Fruit fly (Drosophila melanogaster): ENCODE measurements around the gene CG17746.

The CG17746 gene

dm6 chr3L:3194059-3194458, 45.3 kb downstream of the CG17746 start (continued):
- TF ChIP-seq pdm3 (GFP tag; optimal IDR thresholded peaks at IDR 0.05) (peak; percentile 97), CG6854 (GFP tag; optimal IDR thresholded peaks at IDR 0.05) (peak; percentile 74), CG34406 (GFP tag; optimal IDR thresholded peaks at IDR 0.05) (peak; percentile 98), topi (GFP tag; optimal IDR thresholded peaks at IDR 0.05) (peak; percentile 96), CG6163 (GFP tag; IDR thresholded peaks at IDR 0.05) (peak; percentile 99), CG8632 (GFP tag; optimal IDR thresholded peaks at IDR 0.05) (peak; percentile 97), spab (GFP tag; optimal IDR thresholded peaks at IDR 0.05) (peak; percentile 86), CG6276 (GFP tag; optimal IDR thresholded peaks at IDR 0.05) (peak; percentile 98), Lpt (GFP tag; optimal IDR thresholded peaks at IDR 0.05) (peak; percentile 96), CG32006 (GFP tag; optimal IDR thresholded peaks at IDR 0.05) (peak; percentile 99), vri (GFP tag; optimal IDR thresholded peaks at IDR 0.05) (peak; percentile 94), Smox (GFP tag; optimal IDR thresholded peaks at IDR 0.05) (peak; percentile 93), net (GFP tag; optimal IDR thresholded peaks at IDR 0.05) (peak; percentile 98), OdsH (GFP tag; optimal IDR thresholded peaks at IDR 0.05) (peak; percentile 98), fd59A (GFP tag; optimal IDR thresholded peaks at IDR 0.05) (peak; percentile 80), CG15336 (GFP tag; IDR thresholded peaks at IDR 0.05) (peak; percentile 99), Gug (GFP tag; IDR thresholded peaks at IDR 0.05) (peak; percentile 98), ss (GFP tag; optimal IDR thresholded peaks at IDR 0.05) (peak; percentile 69 to 83), salr (GFP tag; optimal IDR thresholded peaks at IDR 0.05) (peak; percentile 89 to 97), CG9139 (GFP tag; optimal IDR thresholded peaks at IDR 0.05) (peak; percentile 85), CG8119 (GFP tag; IDR thresholded peaks at IDR 0.05) (peak; percentile 98), Eip93F (GFP tag; optimal IDR thresholded peaks at IDR 0.05) (peak; percentile 93), CG31627 (GFP tag; optimal IDR thresholded peaks at IDR 0.05) (peak; percentile 90), acj6 (GFP tag; optimal IDR thresholded peaks at IDR 0.05) (peak; percentile 97), cyc (GFP tag; optimal IDR thresholded peaks at IDR 0.05) (peak; percentile 95), CG3919 (GFP tag; optimal IDR thresholded peaks at IDR 0.05) (peak; percentile 98), Ets21C (GFP tag; optimal IDR thresholded peaks at IDR 0.05) (peak; percentile 82), CG6792 (GFP tag; optimal IDR thresholded peaks at IDR 0.05) (peak; percentile 95), Hr39 (GFP tag; optimal IDR thresholded peaks at IDR 0.05) (peak; percentile 92), svp (GFP tag) (peak; percentile 97), CG11762 (GFP tag; optimal IDR thresholded peaks at IDR 0.05; ENCODE audit: insufficient read depth) (peak; percentile 97), CG3032 (tag; optimal IDR thresholded peaks at IDR 0.05) (peak; percentile 91), Hr4 (GFP tag; optimal IDR thresholded peaks at IDR 0.05) (peak; percentile 96), CG4318 (GFP tag; optimal IDR thresholded peaks at IDR 0.05) (peak; percentile 94), eg (GFP tag; IDR thresholded peaks at IDR 0.05) (peak; percentile 99), Eip78C (GFP tag) (peak; percentile 98), CG11902 (GFP tag; optimal IDR thresholded peaks at IDR 0.05) (peak; percentile 93), lz (GFP tag; optimal IDR thresholded peaks at IDR 0.05) (peak; percentile 92), Sox14 (GFP tag; optimal IDR thresholded peaks at IDR 0.05) (peak; percentile 94), dac (GFP tag; optimal IDR thresholded peaks at IDR 0.05) (peak; percentile 95), Eip75B (GFP tag; optimal IDR thresholded peaks at IDR 0.05) (peak; percentile 96)

- TF ChIP-seq Eip78C (GFP tag), result peak; percentile 99
- peak; percentile 89 for TF ChIP-seq CG8319 (GFP tag; optimal IDR thresholded peaks at IDR 0.05)
- peak; percentile 82 for TF ChIP-seq CG8119 (GFP tag; IDR thresholded peaks at IDR 0.05)
- TF ChIP-seq CG11762 (GFP tag; optimal IDR thresholded peaks at IDR 0.05; ENCODE audit: insufficient read depth), result peak; percentile 82
- TF ChIP-seq CG6854 (GFP tag; optimal IDR thresholded peaks at IDR 0.05), result peak; percentile 100
- TF ChIP-seq lz (GFP tag; optimal IDR thresholded peaks at IDR 0.05), result peak; percentile 93
- peak; percentile 75 for TF ChIP-seq Hr39 (GFP tag; optimal IDR thresholded peaks at IDR 0.05)
- peak; percentile 53; the same call in 1 of the 2 replicates for TF ChIP-seq CG11294 (GFP tag; IDR thresholded peaks at IDR 0.05)
- TF ChIP-seq dac (GFP tag; optimal IDR thresholded peaks at IDR 0.05), result peak; percentile 68
- TF ChIP-seq CG6276 (GFP tag; optimal IDR thresholded peaks at IDR 0.05), result no peak
- TF ChIP-seq spab (GFP tag; optimal IDR thresholded peaks at IDR 0.05), result peak; percentile 79
- peak; percentile 92 for TF ChIP-seq topi (GFP tag; optimal IDR thresholded peaks at IDR 0.05)
- TF ChIP-seq fkh (GFP tag; optimal IDR thresholded peaks at IDR 0.05), result peak; percentile 82
- TF ChIP-seq fd85E (GFP tag; optimal IDR thresholded peaks at IDR 0.05), result peak; percentile 94
- TF ChIP-seq net (GFP tag; optimal IDR thresholded peaks at IDR 0.05), result peak; percentile 96
- TF ChIP-seq esn (GFP tag; optimal IDR thresholded peaks at IDR 0.05), result peak; percentile 97
- TF ChIP-seq CG4318 (GFP tag; optimal IDR thresholded peaks at IDR 0.05), result peak; percentile 34
- peak; percentile 34 for TF ChIP-seq CG11902 (GFP tag; optimal IDR thresholded peaks at IDR 0.05)
- TF ChIP-seq Sox14 (GFP tag; optimal IDR thresholded peaks at IDR 0.05), result peak; percentile 84
- peak; percentile 90 for TF ChIP-seq CG6792 (GFP tag; optimal IDR thresholded peaks at IDR 0.05)
- peak; percentile 88 for TF ChIP-seq pdm3 (GFP tag; optimal IDR thresholded peaks at IDR 0.05)
- peak; percentile 85 for TF ChIP-seq fd59A (GFP tag; optimal IDR thresholded peaks at IDR 0.05)
- TF ChIP-seq OdsH (GFP tag; optimal IDR thresholded peaks at IDR 0.05), result peak; percentile 84
- peak; percentile 89 for TF ChIP-seq CG1621 (tag; optimal IDR thresholded peaks at IDR 0.05)
- peak; percentile 3 to 90 for TF ChIP-seq salr (GFP tag; optimal IDR thresholded peaks at IDR 0.05)
- TF ChIP-seq dsx (GFP tag; optimal IDR thresholded peaks at IDR 0.05; ENCODE audit: poor library complexity, severe bottlenecking), result peak; percentile 77
- peak; percentile 68 for TF ChIP-seq Ets96B (tag; optimal IDR thresholded peaks at IDR 0.05)
These were observed 46.5 kb downstream of the CG17746 start, which contains the start of gene Hsp83 for dm6 chr3L:3192912-3193311. Gene Hsp83 (plus strand): TSS chr3L:3192969.
